Worm (Caenorhabditis elegans) whole organism, midembryonic: ENCODE measurements around the gene F13E9.16.

Source experiments
- T22C8.4 ChIP-seq: fragments of 200-800 bp; sonication (Bioruptor generic); IDR thresholded peaks from 2 replicates; pipeline ENCODE4 v1.3.6; 2022; ENCODE audit warnings: missing genetic modification characterization, missing compliant biosample characterization
- cog-1 ChIP-seq: sonication (generic microtip); optimal IDR thresholded peaks from 2 replicates; lab custom pipeline; 2016; ENCODE audit warnings: missing genetic modification characterization, missing compliant biosample characterization
- flt-1 ChIP-seq: fragments of 200-800 bp; sonication (Bioruptor generic); IDR thresholded peaks from 2 replicates; pipeline ENCODE4 v1.3.6; 2022; ENCODE audit warnings: missing genetic modification characterization, missing compliant biosample characterization
- klf-2 ChIP-seq: fragments of 200-800 bp; sonication (Bioruptor generic); conservative IDR thresholded peaks from 2 replicates; pipeline ENCODE4 v1.3.6; 2022; ENCODE audit warnings: missing genetic modification reagents, missing genetic modification characterization, missing compliant biosample characterization
- med-1 ChIP-seq: sonication (generic microtip); optimal IDR thresholded peaks from 2 replicates; lab custom pipeline; 2017; ENCODE audit warnings: missing genetic modification characterization, mild to moderate bottlenecking, missing compliant biosample characterization, antibody characterized with exemption, missing genetic modification reagents; ENCODE audit not compliant: insufficient read depth
- ref-1 ChIP-seq: fragments of 200-800 bp; sonication (Bioruptor generic); conservative IDR thresholded peaks from 2 replicates; pipeline ENCODE4 v1.3.6; 2022; ENCODE audit warnings: missing genetic modification reagents, missing genetic modification characterization, missing compliant biosample characterization
- tab-1 ChIP-seq: fragments of 200-800 bp; sonication (Bioruptor generic); IDR thresholded peaks from 2 replicates; pipeline ENCODE4 v1.3.6; 2022; ENCODE audit warnings: missing genetic modification characterization, missing compliant biosample characterization
- ztf-23 ChIP-seq: fragments of 200-800 bp; sonication (Bioruptor generic); IDR thresholded peaks from 2 replicates; pipeline ENCODE4 v1.3.6; 2022; ENCODE audit warnings: missing genetic modification reagents, missing genetic modification characterization, missing compliant biosample characterization
- ztf-29 ChIP-seq: fragments of 200-800 bp; sonication (Bioruptor generic); IDR thresholded peaks from 2 replicates; pipeline ENCODE4 v1.3.6; 2022; ENCODE audit warnings: missing genetic modification reagents, missing genetic modification characterization, missing compliant biosample characterization

F13E9.16 gene

ce11 chrIV:10855049-10855448, 32.1 kb downstream of the F13E9.16 start, which contains the start of gene T11G6.3:
T11G6.3 (minus strand) TSS chrIV:10855237.
- TF ChIP-seq T22C8.4 (no peak), klf-2 (no peak), ref-1 (GFP tag; lab: Robert Waterston, UW) (no peak), tab-1 (GFP tag; lab: Robert Waterston, UW) (no peak), cog-1 (tag; lab: Kevin White, UChicago) (no peak), med-1 (GFP tag; lab: Kevin White, UChicago) (no peak), flt-1 (no peak), ztf-29 (GFP tag; lab: Robert Waterston, UW) (no peak), ztf-23 (GFP tag; lab: Robert Waterston, UW) (no peak)

DNA sequence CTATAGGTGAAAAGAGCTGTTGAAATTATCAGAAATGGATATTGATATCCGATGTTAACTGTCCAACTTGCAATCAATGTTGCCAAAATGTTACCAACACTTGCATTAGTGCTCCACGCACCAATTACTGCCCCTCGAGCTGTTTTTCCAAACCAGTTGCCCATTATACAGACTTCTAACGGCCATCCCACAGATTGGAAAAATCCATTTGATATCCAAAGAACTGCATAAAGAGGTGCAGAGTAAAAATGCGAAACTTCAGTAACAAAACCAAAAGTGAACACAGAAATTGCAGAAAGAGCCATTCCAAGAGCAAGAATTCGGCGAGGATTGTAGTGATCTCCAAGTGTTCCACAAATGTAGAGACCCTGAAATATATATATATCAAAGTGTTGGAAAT, 33.1 kb downstream of the F13E9.16 start:
- TF ChIP-seq med-1 (GFP tag; lab: Kevin White, UChicago) (no peak), flt-1 (no peak), ztf-29 (GFP tag; lab: Robert Waterston, UW) (no peak), klf-2 (no peak), cog-1 (tag; lab: Kevin White, UChicago) (no peak), ztf-23 (GFP tag; lab: Robert Waterston, UW) (no peak), tab-1 (GFP tag; lab: Robert Waterston, UW) (no peak), T22C8.4 (no peak), ref-1 (GFP tag; lab: Robert Waterston, UW) (no peak)

DNA sequence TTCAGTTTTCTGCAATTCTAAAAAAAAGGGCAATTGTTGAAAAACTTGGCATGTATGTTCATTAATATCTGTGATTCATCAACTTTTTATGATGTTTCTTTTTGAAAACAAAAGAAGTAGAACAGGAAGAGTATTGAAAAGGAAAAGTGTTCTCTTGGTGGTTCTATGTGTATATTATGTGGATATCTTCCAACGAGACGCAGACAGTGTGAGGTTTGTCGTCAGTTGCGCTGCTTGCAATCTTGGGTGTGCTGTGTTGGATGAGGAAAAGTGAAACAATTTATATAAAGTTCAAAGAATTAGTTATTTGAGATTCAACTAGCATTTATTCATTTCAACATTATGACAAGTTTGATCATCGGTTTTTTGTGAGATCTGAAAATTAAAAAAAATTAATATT, 34.8 kb downstream of the F13E9.16 start:
- TF ChIP-seq med-1 (GFP tag; lab: Kevin White, UChicago) (no peak), T22C8.4 (no peak), ztf-29 (GFP tag; lab: Robert Waterston, UW) (no peak), cog-1 (tag; lab: Kevin White, UChicago) (no peak), ztf-23 (GFP tag; lab: Robert Waterston, UW) (no peak), flt-1 (no peak), ref-1 (GFP tag; lab: Robert Waterston, UW) (no peak), tab-1 (GFP tag; lab: Robert Waterston, UW) (no peak), klf-2 (no peak)

DNA sequence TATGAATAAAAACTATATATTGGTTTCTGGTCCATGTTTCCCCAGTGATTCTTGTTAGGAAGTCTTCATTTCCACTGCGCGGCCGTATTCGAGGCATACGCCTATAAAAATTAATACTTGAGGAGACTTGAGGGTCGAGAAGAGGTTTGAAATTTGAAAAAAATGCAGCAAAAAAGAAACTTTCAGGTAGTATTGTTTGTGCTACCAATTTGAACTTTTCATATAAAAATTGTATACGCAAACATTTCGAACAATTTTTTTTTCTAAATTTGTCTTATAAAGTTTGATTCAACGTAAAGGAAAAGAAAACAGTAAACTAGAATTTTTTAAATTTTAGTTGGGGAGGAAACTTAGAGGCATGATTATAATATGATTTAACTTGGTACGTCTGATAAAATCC, 35.4 kb downstream of the F13E9.16 start, which contains the start of gene T11G6.4:
Gene T11G6.4 (minus strand): TSS at position 101 of the 400 bp plus-strand sequence.
- no peak for TF ChIP-seq T22C8.4
- no peak for TF ChIP-seq cog-1 (tag; lab: Kevin White, UChicago)
- TF ChIP-seq ztf-29 (GFP tag; lab: Robert Waterston, UW) = no peak
- TF ChIP-seq med-1 (GFP tag; lab: Kevin White, UChicago) = no peak
- TF ChIP-seq klf-2 = no peak
- TF ChIP-seq ztf-23 (GFP tag; lab: Robert Waterston, UW) = no peak
- TF ChIP-seq flt-1 = no peak
- no peak for TF ChIP-seq ref-1 (GFP tag; lab: Robert Waterston, UW)
- no peak for TF ChIP-seq tab-1 (GFP tag; lab: Robert Waterston, UW)

ce11 chrIV:10851136-10851535, 36.0 kb downstream of the F13E9.16 start:
- TF ChIP-seq ztf-23 (GFP tag; lab: Robert Waterston, UW) = no peak
- TF ChIP-seq ztf-29 (GFP tag; lab: Robert Waterston, UW) = no peak
- TF ChIP-seq med-1 (GFP tag; lab: Kevin White, UChicago) = no peak
- TF ChIP-seq flt-1 = no peak
- TF ChIP-seq T22C8.4 = no peak
- no peak for TF ChIP-seq tab-1 (GFP tag; lab: Robert Waterston, UW)

ce11 chrIV:10842705-10843364, 44.4 kb downstream of the F13E9.16 start, which contains the start of gene T11G6.5:
T11G6.5 (minus strand) TSS chrIV:10842755.
- TF ChIP-seq cog-1 (tag; lab: Kevin White, UChicago) (no peak), flt-1 (no peak), ztf-23 (GFP tag; lab: Robert Waterston, UW) (no peak), med-1 (GFP tag; lab: Kevin White, UChicago) (no peak), ztf-29 (GFP tag; lab: Robert Waterston, UW) (no peak), klf-2 (no peak), ref-1 (GFP tag; lab: Robert Waterston, UW) (no peak), tab-1 (GFP tag; lab: Robert Waterston, UW) (no peak), T22C8.4 (no peak)

- no peak for TF ChIP-seq ref-1 (GFP tag; lab: Robert Waterston, UW)
- no peak for TF ChIP-seq cog-1 (tag; lab: Kevin White, UChicago)
- TF ChIP-seq flt-1 = no peak
- TF ChIP-seq klf-2 = no peak
- no peak for TF ChIP-seq T22C8.4
- no peak for TF ChIP-seq ztf-23 (GFP tag; lab: Robert Waterston, UW)
- no peak for TF ChIP-seq med-1 (GFP tag; lab: Kevin White, UChicago)
- no peak for TF ChIP-seq ztf-29 (GFP tag; lab: Robert Waterston, UW)
- no peak for TF ChIP-seq tab-1 (GFP tag; lab: Robert Waterston, UW)
Observed at ce11 chrIV:10842232-10842631, 45.0 kb downstream of the F13E9.16 start.
